Fruit fly (Drosophila melanogaster): ENCODE measurements around the gene tfc.
A peak's percentile ranks its signal among the peaks of the same experiment; 100 is the strongest.

tfc gene

dm6 chr3L:1305317-1305716 is 49.1 kb downstream of the tfc start:
- TF ChIP-seq exex (tag; optimal IDR thresholded peaks at IDR 0.05) (peak; percentile 53), Pdp1 (GFP tag; optimal IDR thresholded peaks at IDR 0.05) (peak in 1 of 2 experiments; percentile 2), crol (GFP tag; IDR thresholded peaks at IDR 0.05) (no peak), TFAM (GFP tag; optimal IDR thresholded peaks at IDR 0.05) (no peak), Rfx (GFP tag; IDR thresholded peaks at IDR 0.05) (no peak), sqz (GFP tag; optimal IDR thresholded peaks at IDR 0.05) (no peak), HLH54F (GFP tag; optimal IDR thresholded peaks at IDR 0.05) (no peak), CG2120 (GFP tag; optimal IDR thresholded peaks at IDR 0.05) (peak; percentile 13), CG33557 (GFP tag; optimal IDR thresholded peaks at IDR 0.05) (no peak), org-1 (GFP tag; optimal IDR thresholded peaks at IDR 0.05) (no peak), CG14710 (tag; optimal IDR thresholded peaks at IDR 0.05) (no peak), CG10462 (GFP tag; optimal IDR thresholded peaks at IDR 0.05) (no peak), CG10274 (GFP tag; optimal IDR thresholded peaks at IDR 0.05) (no peak), sug (tag; optimal IDR thresholded peaks at IDR 0.05) (peak; percentile 9), CG11723 (GFP tag; optimal IDR thresholded peaks at IDR 0.05) (no peak), CG3838 (GFP tag; optimal IDR thresholded peaks at IDR 0.05) (no peak), unpg (GFP tag; optimal IDR thresholded peaks at IDR 0.05) (no peak), odd (GFP tag; optimal IDR thresholded peaks at IDR 0.05) (no peak), BtbVII (GFP tag; optimal IDR thresholded peaks at IDR 0.05) (no peak), ato (GFP tag; IDR thresholded peaks at IDR 0.05; ENCODE audit: partially characterized antibody) (no peak), kay (GFP tag; optimal IDR thresholded peaks at IDR 0.05) (no peak), hth (optimal IDR thresholded peaks at IDR 0.05) (no peak), ems (GFP tag; optimal IDR thresholded peaks at IDR 0.05) (no peak), CG3847 (GFP tag; IDR thresholded peaks at IDR 0.05) (no peak), H15 (GFP tag; IDR thresholded peaks at IDR 0.05) (no peak), CG11695 (GFP tag; IDR thresholded peaks at IDR 0.05) (no peak), CG34376 (GFP tag; optimal IDR thresholded peaks at IDR 0.05) (peak; percentile 28), B-H1 (GFP tag; IDR thresholded peaks at IDR 0.05) (no peak), z (GFP tag; IDR thresholded peaks at IDR 0.05) (no peak), gro (GFP tag; optimal IDR thresholded peaks at IDR 0.05) (no peak), CG4820 (GFP tag; optimal IDR thresholded peaks at IDR 0.05) (no peak), CG17186 (GFP tag; optimal IDR thresholded peaks at IDR 0.05) (no peak), CG13775 (GFP tag; optimal IDR thresholded peaks at IDR 0.05) (no peak), CG7372 (GFP tag; IDR thresholded peaks at IDR 0.05) (no peak), row (GFP tag; IDR thresholded peaks at IDR 0.05) (no peak), tna (GFP tag; IDR thresholded peaks at IDR 0.05; ENCODE audit: partially characterized antibody) (no peak), HmgD (GFP tag; optimal IDR thresholded peaks at IDR 0.05) (no peak), al (GFP tag; IDR thresholded peaks at IDR 0.05) (no peak), CG17912 (GFP tag; optimal IDR thresholded peaks at IDR 0.05) (no peak), E2f1 (GFP tag; IDR thresholded peaks at IDR 0.05) (no peak), CG17328 (GFP tag; IDR thresholded peaks at IDR 0.05) (no peak), Side (GFP tag; optimal IDR thresholded peaks at IDR 0.05) (no peak), CG3281 (GFP tag; optimal IDR thresholded peaks at IDR 0.05) (no peak), Bgb (GFP tag; IDR thresholded peaks at IDR 0.05; ENCODE audit: partially characterized antibody) (no peak), NC2α (GFP tag; optimal IDR thresholded peaks at IDR 0.05) (no peak)

Data from whole organism, embryonic.